Worm (Caenorhabditis elegans): ENCODE measurements around the gene F23B12.4.

F23B12.4 gene

ce11 chrV:14396123-14396669, 44.7 kb upstream of the F23B12.4 start:
- TF ChIP-seq mel-28 (tag; optimal IDR thresholded peaks at IDR 0.05; ENCODE audit: borderline replicate concordance) (no peak), snpc-4 (GFP tag; optimal IDR thresholded peaks at IDR 0.05) (peak; percentile 80), snpc-4 (tag; optimal IDR thresholded peaks at IDR 0.05) (peak in 3 of 4 experiments; percentile 84 to 96 (median 93)), let-526 (GFP tag; IDR thresholded peaks at IDR 0.05) (no peak), nhr-27 (tag; optimal IDR thresholded peaks at IDR 0.05) (no peak), snpc-1.1 (tag; optimal IDR thresholded peaks at IDR 0.05; ENCODE audit: insufficient read depth) (peak; percentile 83), let-607 (tag; optimal IDR thresholded peaks at IDR 0.05) (no peak), T26A5.8 (tag; optimal IDR thresholded peaks at IDR 0.05) (no peak), mcd-1 (GFP tag; IDR thresholded peaks at IDR 0.05) (no peak), hlh-26 (GFP tag; conservative IDR thresholded peaks at IDR 0.05) (no peak), aptf-3 (GFP tag; IDR thresholded peaks at IDR 0.05) (no peak), sptf-2 (GFP tag; optimal IDR thresholded peaks at IDR 0.05) (no peak), F37B4.10 (GFP tag; IDR thresholded peaks at IDR 0.05) (0 out of 2 replicates have a peak, but pooled peaks have one; percentile 79), unc-130 (GFP tag; optimal IDR thresholded peaks at IDR 0.05) (no peak), him-1 (tag; optimal IDR thresholded peaks at IDR 0.05) (peak; percentile 27), nfya-1 (tag; optimal IDR thresholded peaks at IDR 0.05; ENCODE audit: borderline replicate concordance, insufficient read depth) (no peak), gei-17 (GFP tag; optimal IDR thresholded peaks at IDR 0.05) (no peak), pbrm-1 (GFP tag; IDR thresholded peaks at IDR 0.05) (peak; percentile 54; the same call in 1 of the 2 replicates), snpc-3.4 (tag; optimal IDR thresholded peaks at IDR 0.05) (peak; percentile 50), chd-7 (tag; optimal IDR thresholded peaks at IDR 0.05) (no peak)

- no peak for TF ChIP-seq pbrm-1 (GFP tag; IDR thresholded peaks at IDR 0.05)
- TF ChIP-seq ceh-91 (GFP tag; IDR thresholded peaks at IDR 0.05): no peak
- no peak for TF ChIP-seq ceh-40 (GFP tag; IDR thresholded peaks at IDR 0.05)
- no peak for TF ChIP-seq nhr-179 (tag; optimal IDR thresholded peaks at IDR 0.05)
- TF ChIP-seq rcor-1 (GFP tag; IDR thresholded peaks at IDR 0.05): no peak
- no peak for TF ChIP-seq repo-1 (tag; optimal IDR thresholded peaks at IDR 0.05)
- no peak for TF ChIP-seq K11D2.4 (GFP tag; IDR thresholded peaks at IDR 0.05)
- no peak for TF ChIP-seq mes-4 (tag; optimal IDR thresholded peaks at IDR 0.05)
- no peak for TF ChIP-seq hlh-26 (GFP tag; conservative IDR thresholded peaks at IDR 0.05)
- no peak for TF ChIP-seq F10E7.11 (tag; optimal IDR thresholded peaks at IDR 0.05)
- no peak for TF ChIP-seq ekl-4 (GFP tag; IDR thresholded peaks at IDR 0.05)
Observed at ce11 chrV:14405647-14406046, 35.3 kb upstream of the F23B12.4 start.

- TF ChIP-seq him-1 (tag; optimal IDR thresholded peaks at IDR 0.05) (no peak), let-526 (GFP tag; IDR thresholded peaks at IDR 0.05) (no peak)
Observed at ce11 chrV:14408774-14409173, 32.2 kb upstream of the F23B12.4 start, which contains the start of gene gnrr-2. TSS of gene gnrr-2 (plus strand) at chrV:14409074.

- TF ChIP-seq cebp-1 (GFP tag; IDR thresholded peaks at IDR 0.05) (no peak), cebp-1 (tag; optimal IDR thresholded peaks at IDR 0.05) (peak; percentile 87), snpc-4 (GFP tag; optimal IDR thresholded peaks at IDR 0.05) (no peak), snpc-4 (tag; optimal IDR thresholded peaks at IDR 0.05) (peak in 2 of 4 experiments; percentile 85), K11D2.4 (GFP tag; IDR thresholded peaks at IDR 0.05) (no peak), cebp-2 (GFP tag; IDR thresholded peaks at IDR 0.05) (0 out of 2 replicates have a peak, but pooled peaks have one; percentile 13)
Observed at ce11 chrV:14409905-14410304, 31.0 kb upstream of the F23B12.4 start.

All from whole organism, young adult.